Worm (Caenorhabditis elegans): ENCODE measurements around the gene F13A2.10.

DNA sequence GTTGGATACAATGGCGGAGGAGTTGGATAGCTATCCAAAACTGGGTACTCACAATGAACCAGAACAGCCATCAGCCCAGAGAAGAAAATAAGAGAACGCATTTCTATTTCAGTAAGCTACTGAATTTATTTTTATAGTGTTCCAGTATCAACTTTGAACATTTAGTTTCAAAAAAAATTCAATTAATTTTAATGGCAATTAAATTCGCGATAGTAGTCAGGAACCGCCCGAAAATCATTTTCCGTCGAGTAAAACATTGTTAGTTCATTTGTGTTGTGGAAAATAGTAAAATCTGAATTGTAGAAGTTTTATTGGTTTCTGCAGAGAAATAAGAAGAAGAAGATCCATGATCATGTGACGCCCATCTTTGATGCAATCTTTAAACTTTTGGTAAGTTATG, 32.0 kb upstream of the F13A2.10 start, which contains the start of gene Y47D7A.6:
- no peak for TF ChIP-seq ama-1 (optimal IDR thresholded peaks at IDR 0.05)
- no peak for TF ChIP-seq nhr-237 (tag; optimal IDR thresholded peaks at IDR 0.05)
- no peak for TF ChIP-seq egl-27 (tag; optimal IDR thresholded peaks at IDR 0.05)
- TF ChIP-seq nhr-11 (tag; optimal IDR thresholded peaks at IDR 0.05), result no peak
- no peak for TF ChIP-seq R02D3.7 (tag; optimal IDR thresholded peaks at IDR 0.05)
- TF ChIP-seq egl-5 (tag; optimal IDR thresholded peaks at IDR 0.05), result no peak
- TF ChIP-seq hmg-11 (tag; optimal IDR thresholded peaks at IDR 0.05), result no peak
- TF ChIP-seq nhr-76 (tag; optimal IDR thresholded peaks at IDR 0.05), result no peak
- TF ChIP-seq snpc-4 (tag; optimal IDR thresholded peaks at IDR 0.05), result no peak

Data from whole organism, L3 larva.